Worm (Caenorhabditis elegans) whole organism, L4 larva: ENCODE measurements around the gene wdr-60.

Source experiments
- aly-2 ChIP-seq: sonication (generic microtip); optimal IDR thresholded peaks from 2 replicates; lab custom pipeline; 2018; ENCODE audit warnings: missing biosample characterization, missing genetic modification characterization
- ama-1 ChIP-seq: fragments of 150-350 bp; optimal IDR thresholded peaks from 2 replicates; lab custom pipeline; 2014; ENCODE audit warnings: inconsistent platforms, mixed read lengths
- mep-1 ChIP-seq: fragments of 150-350 bp; sonication (generic microtip); optimal IDR thresholded peaks from 3 replicates; lab custom pipeline; 2014; ENCODE audit warnings: missing biosample characterization, missing genetic modification characterization

- TF ChIP-seq aly-2 (tag; lab: Kevin White, UChicago): no peak
- peak; percentile 36 for TF ChIP-seq ama-1 (lab: Kevin White, UChicago)
- peak; percentile 99 for TF ChIP-seq mep-1 (tag; lab: Kevin White, UChicago)
These were observed 31.2 kb downstream of the wdr-60 start, which contains the start of gene wip-1 for ce11 chrIII:5018116-5018689.
